Worm (Caenorhabditis elegans): Measurements from ENCODE around the gene F37H8.5.

F37H8.5 gene

DNA sequence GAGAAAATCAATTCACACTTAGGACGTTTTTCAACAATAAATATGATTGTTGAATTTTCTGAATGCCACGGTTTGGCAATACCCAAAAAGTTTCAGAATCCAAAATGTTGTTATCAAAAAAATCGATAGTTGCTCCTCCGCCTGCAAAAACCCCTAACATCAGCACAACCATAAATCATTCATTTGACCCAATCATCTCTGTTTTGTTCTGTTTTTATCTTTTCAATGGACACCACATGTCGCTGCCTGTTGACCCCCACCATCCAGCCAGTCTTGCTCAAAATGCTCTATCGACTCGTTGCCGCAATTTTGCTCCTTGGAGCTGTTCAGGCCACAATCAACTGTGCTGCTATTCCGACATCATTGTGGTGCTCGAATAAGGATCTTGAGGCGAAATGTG is at the start of gene F37H8.5:
TSS of gene F37H8.5 (plus strand) at position 181 of the 400 bp plus-strand sequence.
- no peak for TF ChIP-seq F13H6.1 (tag; optimal IDR thresholded peaks at IDR 0.05)
- no peak for TF ChIP-seq tbx-7 (tag; optimal IDR thresholded peaks at IDR 0.05)
- no peak for TF ChIP-seq pax-1 (tag; optimal IDR thresholded peaks at IDR 0.05)
- no peak for TF ChIP-seq lin-11 (tag; optimal IDR thresholded peaks at IDR 0.05)
- TF ChIP-seq ceh-48 (tag; optimal IDR thresholded peaks at IDR 0.05) = no peak

DNA sequence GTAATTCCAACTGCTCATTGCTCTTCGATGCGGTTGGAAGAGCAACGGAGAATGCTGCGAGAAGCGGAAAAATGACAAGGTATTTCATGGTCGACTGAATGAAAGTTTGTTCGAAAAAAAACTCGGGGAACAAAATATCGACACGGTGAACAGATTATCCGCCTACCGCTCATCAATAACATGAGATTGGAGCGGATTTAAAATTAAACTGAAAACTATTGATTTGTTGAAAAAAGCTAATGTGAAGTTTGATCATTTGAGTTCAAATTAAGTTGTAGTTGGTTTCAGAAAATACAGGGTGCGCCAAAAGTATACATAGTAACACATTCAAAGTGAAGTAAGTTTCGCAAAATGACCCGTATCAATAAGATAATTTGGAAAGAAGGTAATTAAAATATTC is 47.9 kb upstream of the F37H8.5 start, which contains the start of gene F40F8.4:
TSS of gene F40F8.4 (minus strand) at position 101 of the 400 bp plus-strand sequence.
- TF ChIP-seq pqm-1 (tag; optimal IDR thresholded peaks at IDR 0.05) (no peak), pha-2 (tag; optimal IDR thresholded peaks at IDR 0.05) (no peak), odd-2 (tag; optimal IDR thresholded peaks at IDR 0.05) (no peak)

DNA sequence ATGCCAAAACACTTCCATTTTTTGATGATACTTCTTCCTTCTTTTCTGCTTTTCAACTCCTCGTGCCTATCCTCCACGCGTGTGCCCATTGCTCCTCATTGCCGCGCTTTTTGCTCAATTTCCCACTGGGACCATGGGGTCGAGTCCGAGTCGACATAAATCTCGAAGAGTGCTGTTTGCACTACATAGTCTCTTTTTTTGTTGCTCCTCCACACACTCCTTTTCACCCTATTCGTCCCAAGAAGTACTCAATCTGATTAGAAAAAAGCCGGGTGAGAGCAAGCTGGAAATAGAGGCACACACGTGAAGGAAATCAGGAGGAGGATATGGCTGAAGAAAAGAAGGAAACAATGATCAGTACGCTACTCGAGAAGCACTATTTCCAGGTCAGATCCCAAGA is 45.4 kb upstream of the F37H8.5 start, which contains the start of gene arrd-6:
TSS of gene arrd-6 (plus strand) at position 169 of the 400 bp plus-strand sequence.
- TF ChIP-seq rnt-1 (tag; optimal IDR thresholded peaks at IDR 0.05) (no peak), sdc-2 (tag; optimal IDR thresholded peaks at IDR 0.05) (no peak), ceh-2 (tag; optimal IDR thresholded peaks at IDR 0.05) (no peak), ceh-18 (tag; optimal IDR thresholded peaks at IDR 0.05) (no peak), hlh-30 (tag; optimal IDR thresholded peaks at IDR 0.05; ENCODE audit: insufficient read depth) (no peak), ceh-6 (GFP tag; optimal IDR thresholded peaks at IDR 0.05) (no peak), nfya-1 (tag; optimal IDR thresholded peaks at IDR 0.05) (no peak)

DNA sequence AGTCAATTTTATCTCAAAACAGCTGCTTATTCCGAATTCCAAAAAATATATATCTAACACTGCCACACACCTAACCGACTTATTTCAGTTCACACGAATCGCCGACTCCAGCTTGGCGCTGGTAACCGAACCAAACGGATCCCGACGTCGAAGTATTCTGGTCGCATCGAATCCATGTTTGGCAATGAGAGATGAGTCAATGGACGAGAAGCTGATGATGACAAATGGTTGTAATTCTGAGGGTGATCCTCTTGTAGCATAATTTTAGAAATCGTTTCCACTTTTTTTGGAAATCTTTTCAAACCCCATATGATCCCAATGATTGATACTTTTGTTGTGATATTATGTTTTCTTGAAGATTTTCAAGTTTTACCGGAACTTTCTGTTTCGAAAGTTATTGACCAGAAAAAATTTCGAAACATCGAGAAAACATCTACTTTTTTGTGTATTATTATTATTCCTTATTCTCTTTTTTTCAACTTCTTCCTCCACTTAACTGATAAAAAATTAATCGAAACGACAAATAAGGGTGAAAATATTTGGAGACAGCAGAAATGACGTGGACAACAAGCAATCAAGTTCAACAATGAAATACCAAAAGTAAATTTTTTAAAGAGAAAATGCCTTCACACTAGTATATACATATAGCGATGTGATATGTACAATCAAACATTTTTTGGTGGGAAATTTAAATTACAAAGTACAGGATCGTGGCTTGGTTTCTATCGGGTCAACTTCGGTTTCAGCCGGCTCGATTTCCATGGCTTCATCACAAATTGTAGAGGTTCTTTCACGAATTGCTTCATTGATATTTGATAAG is 37.9 kb upstream of the F37H8.5 start:
- no peak for TF ChIP-seq pax-1 (tag; optimal IDR thresholded peaks at IDR 0.05)
- no peak for TF ChIP-seq npax-4 (tag; optimal IDR thresholded peaks at IDR 0.05)
- TF ChIP-seq tbx-2 (tag; optimal IDR thresholded peaks at IDR 0.05) = no peak
- no peak for TF ChIP-seq hlh-13 (GFP tag; optimal IDR thresholded peaks at IDR 0.05)
- no peak for TF ChIP-seq ceh-18 (tag; optimal IDR thresholded peaks at IDR 0.05)
- TF ChIP-seq pros-1 (tag; optimal IDR thresholded peaks at IDR 0.05) = no peak
- TF ChIP-seq ceh-6 (GFP tag; optimal IDR thresholded peaks at IDR 0.05) = no peak
- no peak for TF ChIP-seq ceh-14 (tag; optimal IDR thresholded peaks at IDR 0.05)
- TF ChIP-seq lim-6 (tag; optimal IDR thresholded peaks at IDR 0.05) = no peak
- no peak for TF ChIP-seq F13H6.1 (tag; optimal IDR thresholded peaks at IDR 0.05)
- TF ChIP-seq rnt-1 (tag; optimal IDR thresholded peaks at IDR 0.05) = no peak
- TF ChIP-seq nfya-1 (tag; optimal IDR thresholded peaks at IDR 0.05) = no peak
- TF ChIP-seq hlh-8 (tag; optimal IDR thresholded peaks at IDR 0.05) = no peak
- TF ChIP-seq tbx-7 (tag; optimal IDR thresholded peaks at IDR 0.05) = no peak
- TF ChIP-seq C08G9.2 (tag; optimal IDR thresholded peaks at IDR 0.05) = no peak

DNA sequence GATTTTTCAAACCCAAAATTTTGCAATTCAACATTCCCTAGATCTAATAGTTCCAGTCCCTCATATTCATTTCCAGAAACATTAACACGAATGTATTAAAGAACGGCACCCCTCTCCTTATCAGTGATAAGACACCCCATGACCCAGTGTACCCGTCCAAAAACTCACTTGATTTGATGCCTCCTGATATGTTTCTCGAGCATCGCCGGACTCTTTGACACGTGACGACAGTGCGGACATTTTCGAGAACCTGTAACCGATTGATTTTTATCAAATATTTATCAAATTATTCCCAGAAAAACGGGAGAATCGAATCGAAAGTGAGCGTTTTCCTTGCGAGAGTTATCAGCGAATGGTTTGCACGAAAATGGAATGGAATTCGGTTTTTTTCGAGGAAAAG is 37.0 kb upstream of the F37H8.5 start:
- no peak for TF ChIP-seq pqm-1 (tag; optimal IDR thresholded peaks at IDR 0.05)
- TF ChIP-seq F13H6.1 (tag; optimal IDR thresholded peaks at IDR 0.05) = no peak
- peak; percentile 26 for TF ChIP-seq hlh-30 (tag; optimal IDR thresholded peaks at IDR 0.05; ENCODE audit: insufficient read depth)
- TF ChIP-seq elt-2 (tag; optimal IDR thresholded peaks at IDR 0.05) = peak; percentile 80

DNA sequence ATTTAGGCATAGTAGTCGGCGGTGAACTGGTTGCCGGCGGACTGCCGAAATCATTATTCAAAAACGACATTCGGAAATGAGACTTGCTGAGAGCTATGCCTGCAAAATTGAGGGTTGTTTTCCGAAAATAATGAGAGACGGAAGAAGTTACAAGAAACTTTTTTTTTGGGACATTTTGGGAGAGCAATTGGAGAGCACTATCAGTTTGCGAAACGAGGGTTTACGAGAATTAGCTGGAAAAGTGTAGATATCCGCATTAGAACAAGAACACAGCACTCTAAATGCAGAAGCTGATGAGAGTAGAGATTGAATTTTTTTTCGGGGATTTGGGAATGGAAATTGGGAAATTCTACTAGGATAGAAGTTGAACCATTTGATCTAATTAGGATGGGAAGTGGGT is 35.5 kb upstream of the F37H8.5 start, which contains the start of gene pqm-1:
TSS of gene pqm-1 (minus strand) at position 101 of the 400 bp plus-strand sequence.
- TF ChIP-seq ceh-19 (GFP tag; optimal IDR thresholded peaks at IDR 0.05) (no peak), unc-42 (tag; optimal IDR thresholded peaks at IDR 0.05) (no peak), pag-3 (tag; optimal IDR thresholded peaks at IDR 0.05; ENCODE audit: borderline replicate concordance) (no peak), hlh-6 (tag; optimal IDR thresholded peaks at IDR 0.05) (no peak), tbx-7 (tag; optimal IDR thresholded peaks at IDR 0.05) (no peak), pros-1 (tag; optimal IDR thresholded peaks at IDR 0.05) (no peak), F13H6.1 (tag; optimal IDR thresholded peaks at IDR 0.05) (no peak), pqm-1 (tag; optimal IDR thresholded peaks at IDR 0.05) (no peak), madf-2 (tag; optimal IDR thresholded peaks at IDR 0.05) (no peak), hlh-13 (GFP tag; optimal IDR thresholded peaks at IDR 0.05) (no peak), pha-2 (tag; optimal IDR thresholded peaks at IDR 0.05) (no peak), gmeb-2 (tag; optimal IDR thresholded peaks at IDR 0.05) (no peak)
